Fruit fly (Drosophila melanogaster) whole organism, prepupa: Measurements from ENCODE around the gene nebu.

Source experiments
- Blimp-1 ChIP-seq: fragments of 200-800 bp; sonication (Bioruptor generic); optimal IDR thresholded peaks from 3 replicates; lab custom pipeline; 2017; ENCODE audit warnings: missing biosample characterization, missing genetic modification characterization, mild to moderate bottlenecking, moderate library complexity, missing genetic modification reagents
- CG11294 ChIP-seq: fragments of 200-800 bp; sonication (Bioruptor generic); IDR thresholded peaks from 2 replicates; pipeline ENCODE4 v1.3.6; 2022; ENCODE audit warnings: missing biosample characterization, missing genetic modification characterization
- CG3919 ChIP-seq: fragments of 200-800 bp; sonication (Bioruptor generic); optimal IDR thresholded peaks from 3 replicates; lab custom pipeline; 2016; ENCODE audit warnings: missing biosample characterization, missing genetic modification characterization
- CG4318 ChIP-seq: fragments of 200-800 bp; sonication (Bioruptor generic); optimal IDR thresholded peaks from 3 replicates; lab custom pipeline; 2017; ENCODE audit warnings: missing biosample characterization, mild to moderate bottlenecking, missing genetic modification characterization
- CG6854 ChIP-seq: fragments of 200-800 bp; sonication (Bioruptor generic); optimal IDR thresholded peaks from 2 replicates; lab custom pipeline; 2017; ENCODE audit warnings: missing biosample characterization, mild to moderate bottlenecking, missing genetic modification characterization
- CG9139 ChIP-seq: fragments of 200-800 bp; sonication (Bioruptor generic); optimal IDR thresholded peaks from 3 replicates; lab custom pipeline; 2017; ENCODE audit warnings: missing biosample characterization, mild to moderate bottlenecking, missing genetic modification characterization
- Lpt ChIP-seq: fragments of 200-800 bp; sonication (Bioruptor generic); optimal IDR thresholded peaks from 3 replicates; lab custom pipeline; 2016; ENCODE audit warnings: missing biosample characterization, missing genetic modification characterization
- Sox15 ChIP-seq: fragments of 200-800 bp; sonication (Bioruptor generic); optimal IDR thresholded peaks from 3 replicates; lab custom pipeline; 2016; ENCODE audit warnings: missing biosample characterization, missing genetic modification characterization
- acj6 ChIP-seq: fragments of 200-800 bp; sonication (Bioruptor generic); optimal IDR thresholded peaks from 3 replicates; lab custom pipeline; 2016; ENCODE audit warnings: missing biosample characterization, missing genetic modification characterization

dm6 chr3L:12837196-12837720 lies 5.6 kb downstream of the nebu start:
- no peak for TF ChIP-seq CG11294 (GFP tag; lab: Robert Waterston, UW)
- TF ChIP-seq CG6854 (GFP tag; lab: Kevin White, UChicago) = no peak
- no peak for TF ChIP-seq acj6 (GFP tag; lab: Kevin White, UChicago)
- no peak for TF ChIP-seq Sox15
- no peak for TF ChIP-seq CG4318 (GFP tag; lab: Kevin White, UChicago)
- TF ChIP-seq Blimp-1 = no peak
- no peak for TF ChIP-seq CG9139 (GFP tag; lab: Kevin White, UChicago)
- TF ChIP-seq Lpt (GFP tag; lab: Kevin White, UChicago) = no peak
- no peak for TF ChIP-seq CG3919 (GFP tag; lab: Kevin White, UChicago)
